Fruit fly (Drosophila melanogaster) whole organism: Measurements from ENCODE around the gene CG10874.

Experiments used
- CG8478 ChIP-seq: fragments of >200 bp; optimal IDR thresholded peaks from 2 replicates; lab custom pipeline; 2018; ENCODE audit warnings: inconsistent platforms
- Dll ChIP-seq: fragments of >200 bp; optimal IDR thresholded peaks from 2 replicates; lab custom pipeline; 2017
- EcR ChIP-seq, 2 experiments: fragments of >200 bp; optimal IDR thresholded peaks; 2 replicates each; lab custom pipeline; 2017; ENCODE audit warnings: missing biosample characterization in 2 of 2, missing genetic modification characterization in 2 of 2, missing genetic modification reagents in 2 of 2
- pan ChIP-seq: fragments of >200 bp; optimal IDR thresholded peaks from 2 replicates; lab custom pipeline; 2017
- psq ChIP-seq: fragments of >200 bp; optimal IDR thresholded peaks from 2 replicates; lab custom pipeline; 2017
- usp ChIP-seq: fragments of >200 bp; optimal IDR thresholded peaks from 2 replicates; lab custom pipeline; 2017; ENCODE audit warnings: missing biosample characterization, missing genetic modification characterization, mixed read lengths

Gene CG10874

DNA sequence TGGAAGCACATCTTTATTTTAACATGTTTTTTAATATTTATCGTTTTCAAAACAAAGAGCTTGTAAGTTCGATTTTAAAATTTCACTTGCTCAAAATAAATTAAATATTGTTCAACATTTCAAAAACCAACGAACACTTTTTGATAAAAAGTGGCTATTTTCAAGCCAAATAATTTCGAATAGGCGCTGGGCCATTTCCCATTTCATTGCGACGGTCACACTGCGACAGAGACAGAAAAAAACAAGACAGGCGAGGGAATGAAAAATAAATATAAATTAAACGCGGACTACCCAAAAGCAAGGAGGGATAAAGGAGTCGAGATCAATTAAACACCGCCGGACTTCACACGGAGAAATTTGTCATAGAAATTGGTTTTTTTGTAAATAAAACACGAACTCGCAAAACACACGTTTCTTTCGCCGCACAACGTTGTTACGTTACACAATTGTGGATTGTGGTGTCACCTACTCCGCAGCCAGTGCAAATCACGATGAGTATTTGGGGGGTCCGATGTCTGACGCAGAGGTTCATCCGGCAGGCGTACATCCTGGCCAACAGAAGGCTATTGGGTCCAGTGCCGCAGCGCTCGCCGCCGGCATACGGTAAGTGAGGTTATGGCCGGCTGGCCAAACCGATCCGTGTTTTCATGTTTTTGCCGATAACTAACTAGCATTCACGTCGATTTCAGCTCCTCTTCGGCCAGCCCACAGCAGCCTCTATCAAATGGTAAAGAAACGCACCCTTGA lies 40.5 kb downstream of the CG10874 start, which contains the start of gene AIF:
TSS of gene AIF (plus strand) at position 211 of the 747 bp plus-strand sequence.
- TF ChIP-seq EcR (GFP tag; optimal IDR thresholded peaks at IDR 0.05; lab: Kevin White, UChicago) = no peak
- TF ChIP-seq pan (lab: Kevin White, UChicago) = no peak
- TF ChIP-seq usp = no peak
- no peak for TF ChIP-seq CG8478
- TF ChIP-seq Dll = no peak
- TF ChIP-seq psq (lab: Kevin White, UChicago) = no peak

DNA sequence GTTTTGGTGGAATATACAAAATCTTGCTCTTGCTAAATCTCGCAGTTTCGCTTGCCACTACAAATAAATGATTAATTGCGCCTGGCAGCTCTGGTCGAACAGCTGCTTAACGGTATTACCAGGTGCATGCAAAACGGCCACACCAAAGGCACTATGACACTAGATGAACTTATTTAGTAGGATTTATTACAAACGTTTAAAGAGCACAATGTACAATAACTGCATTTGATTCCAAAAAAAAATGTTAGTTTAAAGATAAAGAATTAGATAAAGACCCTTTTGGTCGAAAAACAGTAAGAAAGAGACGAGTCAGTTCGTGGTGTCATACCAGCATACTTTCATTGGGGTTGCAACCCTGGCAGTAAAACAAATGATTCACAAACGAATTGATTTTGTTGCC lies 45.0 kb downstream of the CG10874 start, which contains the start of the genes CG11723 and Tbcd:
TSS of gene CG11723 (minus strand) at position 68 of the 400 bp plus-strand sequence.
TSS of gene Tbcd (plus strand) at position 311 of the 400 bp plus-strand sequence.
- TF ChIP-seq CG8478 (no peak), usp (no peak)

DNA sequence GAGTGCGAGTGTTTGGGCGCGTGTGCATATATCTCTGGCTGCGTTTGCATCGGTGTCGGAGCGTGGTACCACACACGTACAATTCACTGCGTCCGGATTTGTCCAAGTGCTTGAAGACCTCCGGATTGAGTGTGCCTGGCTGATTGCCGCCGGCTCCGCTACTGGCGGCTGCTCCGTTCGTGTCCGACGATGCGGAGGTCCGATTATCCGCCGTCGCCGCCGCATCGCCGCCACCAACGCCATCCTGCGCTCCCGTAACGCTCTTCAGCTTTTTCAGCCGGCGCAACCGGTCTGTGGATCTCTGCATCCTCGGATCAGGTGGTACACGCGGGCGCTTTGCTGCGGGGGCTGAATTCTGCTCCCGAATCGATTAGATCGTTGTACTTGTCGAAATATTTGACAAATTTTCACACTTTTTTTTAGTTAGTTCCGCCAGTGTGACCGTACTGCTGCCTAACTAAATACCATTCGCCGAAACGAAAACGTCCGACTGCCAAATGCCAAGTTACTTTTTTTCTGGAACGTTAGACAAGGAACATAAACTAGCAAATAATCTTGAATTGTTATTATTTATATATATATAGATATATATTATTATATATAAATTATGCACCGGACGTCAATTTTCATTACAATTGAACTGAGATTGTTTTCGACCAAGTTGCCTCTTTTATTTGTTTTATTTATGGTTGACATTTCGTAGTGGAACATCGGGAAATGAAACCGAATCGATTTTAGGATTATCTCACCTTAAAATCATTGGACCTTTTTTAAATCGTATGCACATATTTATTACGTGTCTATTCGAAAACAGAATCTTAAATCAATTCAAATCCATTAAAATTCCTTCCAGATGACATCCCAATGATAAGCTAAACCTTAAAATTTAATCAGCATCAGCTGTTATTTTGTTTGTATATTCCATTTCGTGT lies 47.2 kb downstream of the CG10874 start, which contains the start of gene tho2:
TSS of gene tho2 (minus strand) at position 463 of the 932 bp plus-strand sequence.
- TF ChIP-seq psq (lab: Kevin White, UChicago) (no peak), pan (lab: Kevin White, UChicago) (no peak), CG8478 (no peak), Dll (no peak), usp (no peak), EcR (GFP tag; optimal IDR thresholded peaks at IDR 0.05; lab: Kevin White, UChicago) (no peak)
